Fruit fly (Drosophila melanogaster) whole organism, wandering third instar larva: ENCODE data around the gene CG32365.

Experiments
- Abd-B ChIP-seq: fragments of >200 bp; optimal IDR thresholded peaks from 2 replicates; lab custom pipeline; 2017; ENCODE audit warnings: missing biosample characterization, missing genetic modification characterization
- CG32264 ChIP-seq: fragments of 200-800 bp; sonication (Bioruptor generic); optimal IDR thresholded peaks from 2 replicates; lab custom pipeline; 2016; ENCODE audit warnings: missing biosample characterization, missing genetic modification characterization
- CG9705 ChIP-seq: fragments of 200-800 bp; sonication (Bioruptor generic); optimal IDR thresholded peaks from 2 replicates; lab custom pipeline; 2018; ENCODE audit warnings: missing biosample characterization, mild to moderate bottlenecking, missing genetic modification characterization
- CrebA ChIP-seq: fragments of 200-800 bp; sonication (Bioruptor generic); optimal IDR thresholded peaks from 2 replicates; lab custom pipeline; 2016; ENCODE audit warnings: missing biosample characterization, mild to moderate bottlenecking, missing genetic modification characterization, borderline replicate concordance
- Dfd ChIP-seq: fragments of >200 bp; optimal IDR thresholded peaks from 2 replicates; lab custom pipeline; 2017; ENCODE audit warnings: missing biosample characterization, missing genetic modification characterization
- Dif ChIP-seq: fragments of 200-275, 200-300 bp; sonication (Bioruptor generic); optimal IDR thresholded peaks from 2 replicates; lab custom pipeline; 2018; ENCODE audit warnings: missing biosample characterization, missing genetic modification characterization; ENCODE audit not compliant: partially characterized antibody
- GATAd ChIP-seq: sonication (Bioruptor generic); optimal IDR thresholded peaks from 2 replicates; lab custom pipeline; 2016; ENCODE audit warnings: missing biosample characterization, missing genetic modification characterization
- HLH106 ChIP-seq: fragments of 200-800 bp; optimal IDR thresholded peaks from 3 replicates; lab custom pipeline; 2019; ENCODE audit warnings: missing biosample characterization, mild to moderate bottlenecking, missing genetic modification characterization, moderate library complexity
- Hnf4 ChIP-seq: fragments of 200-800 bp; sonication (Bioruptor generic); optimal IDR thresholded peaks from 2 replicates; lab custom pipeline; 2016; ENCODE audit warnings: missing biosample characterization, mild to moderate bottlenecking, missing genetic modification characterization
- Hr78 ChIP-seq: fragments of >200 bp; optimal IDR thresholded peaks from 2 replicates; lab custom pipeline; 2017; ENCODE audit warnings: missing biosample characterization, missing genetic modification characterization
- Hr83 ChIP-seq: fragments of 200-300 bp; sonication (Bioruptor generic); optimal IDR thresholded peaks from 2 replicates; lab custom pipeline; 2016; ENCODE audit warnings: missing biosample characterization, mild to moderate bottlenecking, missing genetic modification characterization, moderate library complexity; ENCODE audit not compliant: poor library complexity, severe bottlenecking
- Jra ChIP-seq: sonication (Bioruptor generic); optimal IDR thresholded peaks from 2 replicates; lab custom pipeline; 2016; ENCODE audit warnings: missing biosample characterization, missing genetic modification characterization
- Mio ChIP-seq: sonication (Bioruptor generic); optimal IDR thresholded peaks from 2 replicates; lab custom pipeline; 2016; ENCODE audit warnings: missing biosample characterization, missing genetic modification characterization
- Myc ChIP-seq: fragments of >200 bp; optimal IDR thresholded peaks from 2 replicates; lab custom pipeline; 2017
- OdsH ChIP-seq: fragments of 200-800 bp; sonication (Bioruptor generic); optimal IDR thresholded peaks from 2 replicates; lab custom pipeline; 2016; ENCODE audit warnings: missing biosample characterization, mild to moderate bottlenecking, missing genetic modification characterization
- Rel ChIP-seq, 2 experiments: fragments of 200-800 bp; sonication (Bioruptor generic) in 1 of 2; optimal IDR thresholded peaks; 2 replicates in 1 of 2; 3 replicates in 1 of 2; lab custom pipeline; 2016 to 2019; ENCODE audit warnings: mild to moderate bottlenecking in 2 of 2, missing biosample characterization in 2 of 2, missing genetic modification characterization in 2 of 2, moderate library complexity in 1 of 2
- Sp1 ChIP-seq: fragments of 200-800 bp; sonication (Bioruptor generic); optimal IDR thresholded peaks from 3 replicates; lab custom pipeline; 2019; ENCODE audit warnings: missing biosample characterization, mild to moderate bottlenecking, missing genetic modification characterization, moderate library complexity
- Vsx2 ChIP-seq: fragments of 200-300, 225-300 bp; sonication (Bioruptor generic); optimal IDR thresholded peaks from 2 replicates; lab custom pipeline; 2018; ENCODE audit warnings: missing biosample characterization, missing genetic modification characterization; ENCODE audit not compliant: partially characterized antibody
- br ChIP-seq: fragments of 200-800 bp; sonication (Bioruptor generic); optimal IDR thresholded peaks from 2 replicates; lab custom pipeline; 2016; ENCODE audit warnings: missing biosample characterization, missing genetic modification characterization
- brk ChIP-seq: fragments of 200-800 bp; sonication (Bioruptor generic); optimal IDR thresholded peaks from 2 replicates; lab custom pipeline; 2016; ENCODE audit warnings: missing biosample characterization, mild to moderate bottlenecking, missing genetic modification characterization
- dl ChIP-seq, 2 experiments: fragments of 175-275, 200-275 bp in 1 of 2; fragments of 200-275 bp in 1 of 2; sonication (Bioruptor generic); optimal IDR thresholded peaks; lab custom pipeline; 2018; ENCODE audit warnings: mild to moderate bottlenecking in 2 of 2, missing biosample characterization in 2 of 2, missing genetic modification characterization in 2 of 2, moderate library complexity in 2 of 2; ENCODE audit not compliant: partially characterized antibody in 2 of 2, insufficient read depth in 1 of 2
- dmrt93B ChIP-seq: fragments of 200-800 bp; sonication (Bioruptor generic); optimal IDR thresholded peaks from 2 replicates; lab custom pipeline; 2018; ENCODE audit warnings: missing biosample characterization, mild to moderate bottlenecking, missing genetic modification characterization
- ey ChIP-seq: fragments of 200-800 bp; sonication (Bioruptor generic); optimal IDR thresholded peaks from 2 replicates; lab custom pipeline; 2016; ENCODE audit warnings: missing biosample characterization, missing genetic modification characterization
- foxo ChIP-seq, 2 experiments: fragments of 200-800 bp; sonication (Bioruptor generic); optimal IDR thresholded peaks; 2 replicates in 1 of 2; 3 replicates in 1 of 2; lab custom pipeline; 2016 to 2017; ENCODE audit warnings: missing biosample characterization in 2 of 2, missing genetic modification characterization in 2 of 2
- h ChIP-seq: fragments of 200-800 bp; sonication (Bioruptor generic); optimal IDR thresholded peaks from 3 replicates; lab custom pipeline; 2016; ENCODE audit warnings: missing biosample characterization, mild to moderate bottlenecking, missing genetic modification characterization
- jim ChIP-seq: fragments of 175-275, 200-325 bp; sonication (Bioruptor generic); optimal IDR thresholded peaks from 2 replicates; lab custom pipeline; 2016; ENCODE audit warnings: missing biosample characterization, mild to moderate bottlenecking, missing genetic modification characterization
- lola ChIP-seq: fragments of >200 bp; optimal IDR thresholded peaks from 2 replicates; lab custom pipeline; 2017; ENCODE audit warnings: missing biosample characterization, missing genetic modification characterization
- pan ChIP-seq: fragments of >200 bp; optimal IDR thresholded peaks from 2 replicates; lab custom pipeline; 2017
- psq ChIP-seq: fragments of 200-800 bp; sonication (Bioruptor generic); optimal IDR thresholded peaks from 3 replicates; lab custom pipeline; 2017; ENCODE audit warnings: missing biosample characterization, mild to moderate bottlenecking, missing genetic modification characterization, moderate library complexity
- rgr ChIP-seq: fragments of 200-800 bp; sonication (Bioruptor generic); optimal IDR thresholded peaks from 3 replicates; lab custom pipeline; 2016; ENCODE audit warnings: missing biosample characterization, mild to moderate bottlenecking, missing genetic modification characterization
- sage ChIP-seq: fragments of 200-800 bp; sonication (Bioruptor generic); optimal IDR thresholded peaks from 2 replicates; lab custom pipeline; 2016; ENCODE audit warnings: missing biosample characterization, mild to moderate bottlenecking, missing genetic modification characterization
- sv ChIP-seq: fragments of 200-800 bp; sonication (Bioruptor generic); optimal IDR thresholded peaks from 3 replicates; lab custom pipeline; 2016; ENCODE audit warnings: missing biosample characterization, missing genetic modification characterization
- tai ChIP-seq: sonication (Bioruptor generic); optimal IDR thresholded peaks from 2 replicates; lab custom pipeline; 2016; ENCODE audit warnings: missing biosample characterization, missing genetic modification characterization
- usp ChIP-seq: fragments of >200 bp; optimal IDR thresholded peaks from 2 replicates; lab custom pipeline; 2017; ENCODE audit warnings: missing biosample characterization, missing genetic modification characterization
- woc ChIP-seq: sonication (Bioruptor generic); optimal IDR thresholded peaks from 2 replicates; lab custom pipeline; 2016; ENCODE audit warnings: missing biosample characterization, mild to moderate bottlenecking, missing genetic modification characterization

Gene CG32365

dm6 chr3L:7833278-7833677 lies 35.6 kb upstream of the CG32365 start:
- TF ChIP-seq Jra = no peak
- TF ChIP-seq Rel (GFP tag; optimal IDR thresholded peaks at IDR 0.05; lab: Kevin White, UChicago) = no peak
- no peak for TF ChIP-seq Rel (tag; optimal IDR thresholded peaks at IDR 0.05; lab: Kevin White, UChicago)
- no peak for TF ChIP-seq Dif (GFP tag; lab: Kevin White, UChicago)
- no peak for TF ChIP-seq Vsx2
- TF ChIP-seq GATAd (GFP tag; lab: Kevin White, UChicago) = no peak
- TF ChIP-seq CrebA (GFP tag; lab: Kevin White, UChicago) = no peak
- no peak for TF ChIP-seq CG9705 (GFP tag; lab: Kevin White, UChicago)
- TF ChIP-seq dl (GFP tag; optimal IDR thresholded peaks at IDR 0.05; lab: Kevin White, UChicago; ENCODE audit: insufficient read depth in 1 of 2, partially characterized antibody in 2 of 2) = no peak
- no peak for TF ChIP-seq jim (GFP tag; lab: Kevin White, UChicago)
- TF ChIP-seq h (GFP tag; lab: Kevin White, UChicago) = no peak
- TF ChIP-seq lola (GFP tag; lab: Kevin White, UChicago) = no peak
- TF ChIP-seq usp (GFP tag; lab: Kevin White, UChicago) = no peak
- TF ChIP-seq tai (GFP tag; lab: Kevin White, UChicago) = no peak
- TF ChIP-seq sv (GFP tag; lab: Kevin White, UChicago) = no peak
- no peak for TF ChIP-seq Hnf4 (GFP tag; lab: Kevin White, UChicago)
- no peak for TF ChIP-seq pan
- no peak for TF ChIP-seq CG32264 (GFP tag; lab: Kevin White, UChicago)
- no peak for TF ChIP-seq Hr78 (GFP tag; lab: Kevin White, UChicago)
- no peak for TF ChIP-seq psq
- TF ChIP-seq HLH106 = no peak

DNA sequence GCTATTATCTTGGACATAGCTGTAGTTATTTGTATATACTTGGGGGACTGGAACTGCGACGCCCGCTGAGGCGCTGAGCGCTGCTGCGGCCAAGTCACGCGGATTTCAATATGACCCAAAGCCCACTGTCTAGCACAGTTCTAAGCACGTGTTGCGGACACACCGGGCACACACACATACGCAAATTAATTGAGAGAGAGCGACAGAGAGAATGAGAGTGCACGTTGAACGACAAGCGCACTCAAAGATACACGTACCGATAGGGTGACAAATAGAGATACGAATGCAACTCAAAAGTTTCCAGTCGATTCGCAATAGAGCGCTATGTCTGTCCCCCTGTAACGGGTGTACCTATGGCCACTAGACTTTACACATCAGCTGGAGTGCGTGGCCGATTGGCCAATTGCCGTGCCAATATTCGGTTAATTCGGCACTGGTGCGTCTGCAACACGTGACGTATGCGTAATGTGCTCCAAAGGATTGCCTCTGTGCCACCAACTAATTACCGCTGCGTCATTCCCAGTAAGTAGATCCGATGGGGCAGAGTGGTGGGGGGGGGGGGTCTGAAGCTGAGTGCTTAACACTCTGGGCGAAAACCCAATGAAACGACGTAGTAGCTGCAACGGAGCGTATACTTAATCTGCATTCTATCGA lies 35.0 kb upstream of the CG32365 start:
- TF ChIP-seq dl (GFP tag; optimal IDR thresholded peaks at IDR 0.05; lab: Kevin White, UChicago; ENCODE audit: insufficient read depth in 1 of 2, partially characterized antibody in 2 of 2) (peak in 1 of 2 experiments; percentile 29), psq (no peak)

DNA sequence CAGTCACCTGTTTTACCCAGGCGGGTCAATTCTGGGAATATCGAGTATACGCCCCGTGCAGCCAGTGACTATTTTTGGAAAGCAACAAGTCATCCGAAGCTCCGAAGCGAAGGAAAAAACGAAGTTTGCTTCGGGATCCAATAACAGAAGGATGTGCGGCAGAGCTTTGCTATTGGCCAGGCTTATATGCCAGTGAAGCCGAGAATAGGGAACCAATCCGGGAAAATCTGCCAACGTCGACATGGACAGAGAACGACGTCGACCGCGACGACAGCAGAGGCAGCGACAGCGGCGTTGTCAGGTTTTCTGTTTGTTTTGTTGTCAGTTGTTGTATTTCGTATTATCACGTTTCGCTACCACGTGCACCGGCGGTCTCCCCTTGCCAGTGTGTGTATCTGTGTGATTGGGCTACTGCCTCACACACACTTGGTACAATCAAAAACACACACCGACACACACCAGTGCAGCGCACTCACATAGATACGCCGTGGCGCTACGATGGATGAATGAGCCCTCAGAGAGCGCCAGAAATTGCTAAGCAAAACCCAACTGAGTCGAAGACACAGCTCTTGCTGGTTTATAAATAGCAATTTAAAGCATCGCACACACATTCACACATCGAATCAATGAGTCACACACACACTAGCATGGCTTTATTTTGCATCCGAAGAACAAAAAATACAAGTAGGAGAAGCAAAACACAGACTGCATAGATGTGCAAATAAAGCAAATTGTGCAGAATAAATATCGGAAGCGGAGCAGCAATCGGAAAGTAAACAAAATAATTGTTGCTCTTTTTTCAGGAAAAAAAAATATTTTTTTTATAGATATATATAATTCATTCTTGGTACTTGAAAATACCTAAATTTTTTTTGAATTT lies 33.7 kb upstream of the CG32365 start:
- no peak for TF ChIP-seq Rel (GFP tag; optimal IDR thresholded peaks at IDR 0.05; lab: Kevin White, UChicago)
- peak; percentile 26 for TF ChIP-seq Rel (tag; optimal IDR thresholded peaks at IDR 0.05; lab: Kevin White, UChicago)
- TF ChIP-seq dl (GFP tag; optimal IDR thresholded peaks at IDR 0.05; lab: Kevin White, UChicago; ENCODE audit: insufficient read depth in 1 of 2, partially characterized antibody in 2 of 2) = no peak

- TF ChIP-seq Rel (GFP tag; optimal IDR thresholded peaks at IDR 0.05; lab: Kevin White, UChicago) (no peak), Rel (tag; optimal IDR thresholded peaks at IDR 0.05; lab: Kevin White, UChicago) (no peak), brk (GFP tag; lab: Kevin White, UChicago) (no peak), Myc (no peak), psq (no peak), Jra (no peak), GATAd (GFP tag; lab: Kevin White, UChicago) (no peak), tai (GFP tag; lab: Kevin White, UChicago) (no peak), ey (GFP tag; lab: Kevin White, UChicago) (no peak), sv (GFP tag; lab: Kevin White, UChicago) (no peak), Dfd (no peak), Mio (GFP tag; lab: Kevin White, UChicago) (no peak), Hnf4 (GFP tag; lab: Kevin White, UChicago) (no peak), Vsx2 (no peak), h (GFP tag; lab: Kevin White, UChicago) (no peak), foxo (GFP tag; optimal IDR thresholded peaks at IDR 0.05; lab: Kevin White, UChicago) (no peak), sage (GFP tag; lab: Kevin White, UChicago) (no peak), woc (GFP tag; lab: Kevin White, UChicago) (peak; percentile 45), CrebA (GFP tag; lab: Kevin White, UChicago) (no peak), Dif (GFP tag; lab: Kevin White, UChicago) (peak; percentile 4), OdsH (GFP tag; lab: Kevin White, UChicago) (no peak), Sp1 (GFP tag; lab: Kevin White, UChicago) (no peak), rgr (GFP tag; lab: Kevin White, UChicago) (no peak), dmrt93B (GFP tag; lab: Kevin White, UChicago) (no peak), Abd-B (GFP tag; lab: Kevin White, UChicago) (no peak), CG9705 (GFP tag; lab: Kevin White, UChicago) (no peak), pan (no peak), br (GFP tag; lab: Kevin White, UChicago) (no peak), jim (GFP tag; lab: Kevin White, UChicago) (no peak), dl (GFP tag; optimal IDR thresholded peaks at IDR 0.05; lab: Kevin White, UChicago; ENCODE audit: insufficient read depth in 1 of 2, partially characterized antibody in 2 of 2) (peak in 1 of 2 experiments; percentile 8), usp (GFP tag; lab: Kevin White, UChicago) (no peak), Hr83 (GFP tag; lab: Kevin White, UChicago) (peak; percentile 59), HLH106 (no peak)
Measured at dm6 chr3L:7836633-7837394, 32.0 kb upstream of the CG32365 start.
